Worm (Caenorhabditis elegans) whole organism, early embryonic: ENCODE measurements around the gene btb-8.

Experiments
- B0310.2 ChIP-seq: sonication (generic microtip); optimal IDR thresholded peaks from 2 replicates; lab custom pipeline; 2016; ENCODE audit warnings: mild to moderate bottlenecking, missing genetic modification characterization, missing compliant biosample characterization
- ama-1 ChIP-seq: fragments of 150-350 bp; optimal IDR thresholded peaks from 2 replicates; lab custom pipeline; 2014
- ceh-13 ChIP-seq: fragments of 200-800 bp; sonication (Bioruptor generic); optimal IDR thresholded peaks from 2 replicates; lab custom pipeline; 2018; ENCODE audit warnings: mild to moderate bottlenecking, missing genetic modification characterization, missing compliant biosample characterization
- ceh-36 ChIP-seq: sonication (generic microtip); optimal IDR thresholded peaks from 2 replicates; lab custom pipeline; 2016; ENCODE audit warnings: missing genetic modification characterization, inconsistent platforms, missing compliant biosample characterization
- ets-7 ChIP-seq: sonication (generic microtip); optimal IDR thresholded peaks from 2 replicates; lab custom pipeline; 2016; ENCODE audit warnings: missing genotype, missing genetic modification characterization, missing compliant biosample characterization
- flt-1 ChIP-seq: fragments of 200-800 bp; sonication (Bioruptor generic); IDR thresholded peaks from 2 replicates; pipeline ENCODE4 v1.3.6; 2022; ENCODE audit warnings: missing genetic modification characterization, missing compliant biosample characterization
- hmbx-1 ChIP-seq: sonication (generic microtip); optimal IDR thresholded peaks from 2 replicates; lab custom pipeline; 2016; ENCODE audit warnings: mild to moderate bottlenecking, missing genetic modification characterization, missing compliant biosample characterization
- hmg-4 ChIP-seq: fragments of 200-800 bp; sonication (Bioruptor generic); optimal IDR thresholded peaks from 2 replicates; lab custom pipeline; 2018; ENCODE audit warnings: mild to moderate bottlenecking, missing genetic modification characterization, missing compliant biosample characterization
- scrt-1 ChIP-seq: fragments of 200-800 bp; sonication (Bioruptor generic); IDR thresholded peaks from 2 replicates; pipeline ENCODE4 v1.3.6; 2022; ENCODE audit warnings: missing genetic modification characterization, missing compliant biosample characterization
- sea-1 ChIP-seq: fragments of 200-800 bp; sonication (Bioruptor generic); conservative IDR thresholded peaks from 2 replicates; pipeline ENCODE4 v1.3.6; 2022; ENCODE audit warnings: missing genetic modification characterization, missing compliant biosample characterization
- tbx-37 ChIP-seq: fragments of 200-800 bp; sonication (Bioruptor generic); conservative IDR thresholded peaks from 2 replicates; pipeline ENCODE4 v1.3.6; 2022; ENCODE audit warnings: missing genetic modification reagents, missing genetic modification characterization, missing compliant biosample characterization

DNA sequence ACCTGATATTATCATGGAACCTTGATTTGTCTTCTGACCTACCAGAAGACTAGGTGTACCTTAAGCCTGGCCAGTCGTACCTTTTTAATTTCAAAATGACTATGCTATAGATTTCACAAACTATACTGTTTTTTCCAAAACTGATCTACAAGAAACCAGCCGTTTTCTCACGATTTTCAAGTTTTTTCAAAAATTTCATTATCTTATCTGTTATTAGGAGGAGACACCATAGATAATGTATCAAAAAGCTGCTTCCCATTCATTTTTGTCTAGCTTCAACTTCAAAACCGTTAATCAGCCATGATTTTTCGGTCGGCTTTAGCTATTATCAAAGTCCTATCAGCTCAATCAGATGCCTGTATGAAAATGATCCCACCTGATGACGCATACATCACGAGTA lies 20.0 kb downstream of the btb-8 start, which contains the start of gene F36H5.12:
- TF ChIP-seq ama-1 (lab: Kevin White, UChicago) (no peak), sea-1 (GFP tag; lab: Robert Waterston, UW) (no peak), hmbx-1 (tag; lab: Kevin White, UChicago) (no peak), ceh-13 (GFP tag; lab: Kevin White, UChicago) (no peak), ceh-36 (tag; lab: Kevin White, UChicago) (no peak), hmg-4 (GFP tag; lab: Kevin White, UChicago) (no peak), ets-7 (tag; lab: Kevin White, UChicago) (no peak), scrt-1 (GFP tag; lab: Robert Waterston, UW) (no peak), tbx-37 (GFP tag; lab: Robert Waterston, UW) (no peak), flt-1 (GFP tag; lab: Robert Waterston, UW) (no peak), B0310.2 (tag; lab: Kevin White, UChicago) (no peak)
